Fruit fly (Drosophila melanogaster): ENCODE data around the gene HP1D3csd.

The HP1D3csd gene

dm6 chrX:19165144-19166011, 24.6 kb upstream of the HP1D3csd start (continued):
- TF ChIP-seq CG9139 (GFP tag; optimal IDR thresholded peaks at IDR 0.05), result peak; percentile 63
- TF ChIP-seq CG10669 (GFP tag; optimal IDR thresholded peaks at IDR 0.05), result peak; percentile 18
- TF ChIP-seq fd85E (GFP tag; optimal IDR thresholded peaks at IDR 0.05), result no peak
- peak; percentile 70 to 73 for TF ChIP-seq ss (GFP tag; optimal IDR thresholded peaks at IDR 0.05)
- TF ChIP-seq CG11902 (GFP tag; optimal IDR thresholded peaks at IDR 0.05), result no peak
- peak; percentile 17 for TF ChIP-seq Smox (GFP tag; optimal IDR thresholded peaks at IDR 0.05)
- TF ChIP-seq fkh (GFP tag; optimal IDR thresholded peaks at IDR 0.05), result no peak
- no peak for TF ChIP-seq fd59A (GFP tag; optimal IDR thresholded peaks at IDR 0.05)
- TF ChIP-seq eg (GFP tag; IDR thresholded peaks at IDR 0.05), result peak; percentile 67

- TF ChIP-seq CG34406 (GFP tag; optimal IDR thresholded peaks at IDR 0.05) (peak; percentile 35), CG11762 (GFP tag; optimal IDR thresholded peaks at IDR 0.05; ENCODE audit: insufficient read depth) (peak; percentile 27), Sox14 (GFP tag; optimal IDR thresholded peaks at IDR 0.05) (no peak), dac (GFP tag; optimal IDR thresholded peaks at IDR 0.05) (no peak), salr (GFP tag; optimal IDR thresholded peaks at IDR 0.05) (peak in 1 of 2 experiments; percentile 14), CG10669 (GFP tag; optimal IDR thresholded peaks at IDR 0.05) (peak; percentile 31), CG6808 (GFP tag; optimal IDR thresholded peaks at IDR 0.05) (peak; percentile 41), CG8119 (GFP tag; IDR thresholded peaks at IDR 0.05) (no peak), Eip75B (GFP tag; optimal IDR thresholded peaks at IDR 0.05) (peak; percentile 9), svp (GFP tag) (peak; percentile 82), Eip78C (GFP tag) (peak; percentile 89), CG32006 (GFP tag; optimal IDR thresholded peaks at IDR 0.05) (peak; percentile 73), CG6854 (GFP tag; optimal IDR thresholded peaks at IDR 0.05) (no peak), dsx (GFP tag; optimal IDR thresholded peaks at IDR 0.05; ENCODE audit: poor library complexity, severe bottlenecking) (peak; percentile 22), CG3032 (tag; optimal IDR thresholded peaks at IDR 0.05) (peak; percentile 26), fd85E (GFP tag; optimal IDR thresholded peaks at IDR 0.05) (no peak), spab (GFP tag; optimal IDR thresholded peaks at IDR 0.05) (peak; percentile 15), Blimp-1 (GFP tag; optimal IDR thresholded peaks at IDR 0.05) (no peak), CG6792 (GFP tag; optimal IDR thresholded peaks at IDR 0.05) (peak; percentile 42), CG6163 (GFP tag; IDR thresholded peaks at IDR 0.05) (no peak), eg (GFP tag; IDR thresholded peaks at IDR 0.05) (0 out of 3 replicates have a peak, but pooled peaks have one; percentile 30), CG16779 (tag; optimal IDR thresholded peaks at IDR 0.05) (peak; percentile 8), Ets96B (tag; optimal IDR thresholded peaks at IDR 0.05) (peak; percentile 18), achi (GFP tag; optimal IDR thresholded peaks at IDR 0.05) (peak; percentile 39), CG10631 (GFP tag; optimal IDR thresholded peaks at IDR 0.05) (peak; percentile 28), fd59A (GFP tag; optimal IDR thresholded peaks at IDR 0.05) (peak; percentile 39), acj6 (GFP tag; optimal IDR thresholded peaks at IDR 0.05) (peak; percentile 44), Hr4 (GFP tag; optimal IDR thresholded peaks at IDR 0.05) (peak; percentile 51), Met (GFP tag; optimal IDR thresholded peaks at IDR 0.05) (peak; percentile 59), CG4318 (GFP tag; optimal IDR thresholded peaks at IDR 0.05) (peak; percentile 7), CG31627 (GFP tag; optimal IDR thresholded peaks at IDR 0.05) (peak; percentile 62), fkh (GFP tag; optimal IDR thresholded peaks at IDR 0.05) (no peak), Hr38 (GFP tag; optimal IDR thresholded peaks at IDR 0.05) (no peak), CG1621 (tag; optimal IDR thresholded peaks at IDR 0.05) (peak; percentile 0), lz (GFP tag; optimal IDR thresholded peaks at IDR 0.05) (peak; percentile 63), esn (GFP tag; optimal IDR thresholded peaks at IDR 0.05) (peak; percentile 62), Sox15 (GFP tag; optimal IDR thresholded peaks at IDR 0.05) (peak; percentile 44), Sox102F (GFP tag; optimal IDR thresholded peaks at IDR 0.05) (peak; percentile 49), topi (GFP tag; optimal IDR thresholded peaks at IDR 0.05) (peak; percentile 48), CG11294 (GFP tag; IDR thresholded peaks at IDR 0.05) (no peak), ss (GFP tag; optimal IDR thresholded peaks at IDR 0.05) (no peak), CG7368 (GFP tag; optimal IDR thresholded peaks at IDR 0.05) (no peak)
Measured at dm6 chrX:19166152-19166935, 23.7 kb upstream of the HP1D3csd start.

Data from whole organism, prepupa.